Fruit fly (Drosophila melanogaster): ENCODE data around the gene Cp7Fa.

DNA sequence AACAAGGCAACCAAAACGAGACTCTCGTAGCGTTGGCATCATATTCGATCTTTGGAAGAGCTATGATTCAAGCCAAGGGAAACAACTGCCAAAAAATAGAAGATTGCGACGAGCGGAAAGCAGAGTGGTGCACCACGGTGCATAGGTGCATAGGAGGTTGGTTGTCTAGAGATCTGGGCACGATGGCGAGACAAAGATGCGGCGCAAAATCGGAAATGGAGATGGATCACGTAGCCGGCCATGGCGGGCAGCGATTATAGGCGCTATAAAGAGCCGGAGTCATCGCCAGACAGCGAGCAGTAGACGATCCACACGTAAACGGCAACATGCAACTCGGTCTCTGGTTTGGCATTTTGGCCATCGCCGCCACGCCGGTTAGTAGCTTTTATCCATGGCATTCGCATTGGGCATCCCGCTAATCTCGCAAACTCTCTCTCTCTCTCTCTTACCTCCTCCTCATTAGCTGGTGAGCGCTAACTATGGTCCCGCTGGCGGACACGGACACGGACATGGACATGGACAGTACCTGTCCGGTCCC, 8.4 kb downstream of the Cp7Fa start, which contains the start of gene Cp36:
- no peak for TF ChIP-seq EcR (GFP tag; optimal IDR thresholded peaks at IDR 0.05)
- TF ChIP-seq CG9948 (tag; optimal IDR thresholded peaks at IDR 0.05), result no peak
- no peak for TF ChIP-seq CG10348 (GFP tag; IDR thresholded peaks at IDR 0.05)
- TF ChIP-seq D1 (tag; optimal IDR thresholded peaks at IDR 0.05), result no peak
- TF ChIP-seq rn (GFP tag; IDR thresholded peaks at IDR 0.05), result no peak
- no peak for TF ChIP-seq Pif1A (GFP tag; optimal IDR thresholded peaks at IDR 0.05)
- no peak for TF ChIP-seq CG15710 (tag; optimal IDR thresholded peaks at IDR 0.05)
- TF ChIP-seq gl (tag; optimal IDR thresholded peaks at IDR 0.05), result no peak
- no peak for TF ChIP-seq CG14655 (GFP tag; optimal IDR thresholded peaks at IDR 0.05)
- TF ChIP-seq CG34367 (tag; optimal IDR thresholded peaks at IDR 0.05), result no peak
- TF ChIP-seq CG17806 (tag; optimal IDR thresholded peaks at IDR 0.05), result no peak
- TF ChIP-seq CG32121 (GFP tag; IDR thresholded peaks at IDR 0.05), result no peak
- no peak for TF ChIP-seq Ets98B (GFP tag; IDR thresholded peaks at IDR 0.05)

Data from whole organism, pupa.